Worm (Caenorhabditis elegans) whole organism, L3 larva: Measurements from ENCODE around the gene vha-17.

Source experiments
- ama-1 ChIP-seq: fragments of 150-350 bp; optimal IDR thresholded peaks from 2 replicates; lab custom pipeline; 2018
- ceh-28 ChIP-seq: fragments of 150-350 bp; optimal IDR thresholded peaks from 2 replicates; lab custom pipeline; 2014; ENCODE audit warnings: missing biosample characterization, missing genetic modification reagents, missing genetic modification characterization
- egl-27 ChIP-seq: sonication (generic microtip); optimal IDR thresholded peaks from 4 replicates; lab custom pipeline; 2017; ENCODE audit warnings: missing biosample characterization, missing genetic modification reagents, missing genetic modification characterization
- elt-2 ChIP-seq: sonication (generic microtip); optimal IDR thresholded peaks from 2 replicates; lab custom pipeline; 2016; ENCODE audit warnings: missing genetic modification reagents, mild to moderate bottlenecking, missing genetic modification characterization, missing compliant biosample characterization
- fkh-10 ChIP-seq: sonication (generic microtip); optimal IDR thresholded peaks from 2 replicates; lab custom pipeline; 2017; ENCODE audit warnings: missing biosample characterization, missing genetic modification reagents, missing genetic modification characterization
- nhr-12 ChIP-seq: fragments of 150-350 bp; optimal IDR thresholded peaks from 2 replicates; lab custom pipeline; 2014; ENCODE audit warnings: missing biosample characterization, missing genetic modification characterization
- pha-4 ChIP-seq: fragments of 150-350 bp; optimal IDR thresholded peaks from 2 replicates; lab custom pipeline; 2014; ENCODE audit warnings: missing biosample characterization, missing genetic modification reagents, missing genetic modification characterization
- unc-39 ChIP-seq: sonication (generic microtip); optimal IDR thresholded peaks from 4 replicates; lab custom pipeline; 2017; ENCODE audit warnings: missing biosample characterization, missing genetic modification characterization
- unc-62 ChIP-seq: fragments of 150-350 bp; sonication (generic microtip); optimal IDR thresholded peaks from 4 replicates; lab custom pipeline; 2014; ENCODE audit warnings: missing biosample characterization, missing genetic modification reagents, missing genetic modification characterization

- TF ChIP-seq ama-1 (lab: Kevin White, UChicago) (no peak), nhr-12 (tag; lab: Kevin White, UChicago) (no peak), unc-39 (tag; lab: Kevin White, UChicago) (no peak), egl-27 (no peak), fkh-10 (no peak), elt-2 (tag; lab: Kevin White, UChicago) (no peak), ceh-28 (tag; lab: Kevin White, UChicago) (no peak), unc-62 (GFP tag; lab: Kevin White, UChicago) (no peak), pha-4 (no peak)
These were observed 17.6 kb downstream of the vha-17 start, which contains the start of gene T20D3.6 for ce11 chrIV:9339205-9339604.
